Worm (Caenorhabditis elegans): ENCODE measurements around the gene clec-223.

- TF ChIP-seq nhr-237 (tag; optimal IDR thresholded peaks at IDR 0.05) = no peak
- TF ChIP-seq mdl-1 (tag; optimal IDR thresholded peaks at IDR 0.05) = no peak
- TF ChIP-seq blmp-1 (tag; optimal IDR thresholded peaks at IDR 0.05; ENCODE audit: insufficient read depth) = no peak
- no peak for TF ChIP-seq lin-13 (GFP tag; optimal IDR thresholded peaks at IDR 0.05)
- TF ChIP-seq sma-3 (GFP tag; optimal IDR thresholded peaks at IDR 0.05) = no peak
- TF ChIP-seq nhr-12 (tag; optimal IDR thresholded peaks at IDR 0.05) = no peak
These were observed 31.3 kb downstream of the clec-223 start for ce11 chrV:11304200-11304599.
